Worm (Caenorhabditis elegans): ENCODE data around the gene K11D12.7.

K11D12.7 gene

ce11 chrV:5049333-5049942, 13.2 kb upstream of the K11D12.7 start, which contains the start of the genes pqn-51 and K11D12.14 (continued):
- peak; percentile 92 for TF ChIP-seq unc-86 (tag; optimal IDR thresholded peaks at IDR 0.05)
- TF ChIP-seq pqm-1 (tag; optimal IDR thresholded peaks at IDR 0.05) = no peak
- TF ChIP-seq mab-9 (GFP tag; IDR thresholded peaks at IDR 0.05) = peak; percentile 95
- TF ChIP-seq vab-15 (tag; optimal IDR thresholded peaks at IDR 0.05) = peak; percentile 73
- peak; percentile 91 for TF ChIP-seq C16A3.4 (tag; optimal IDR thresholded peaks at IDR 0.05)
- peak; percentile 98 for TF ChIP-seq tbx-2 (tag; optimal IDR thresholded peaks at IDR 0.05)
- no peak for TF ChIP-seq ceh-90 (tag; optimal IDR thresholded peaks at IDR 0.05)
- peak in 1 of 2 experiments; percentile 88 for TF ChIP-seq mdl-1 (tag; optimal IDR thresholded peaks at IDR 0.05)
- TF ChIP-seq nhr-237 (tag; optimal IDR thresholded peaks at IDR 0.05) = peak; percentile 75
- TF ChIP-seq dpl-1 (GFP tag; optimal IDR thresholded peaks at IDR 0.05) = peak; percentile 94 to 95 (median 94)
- peak; percentile 66 for TF ChIP-seq rnt-1 (tag; optimal IDR thresholded peaks at IDR 0.05)
- peak; percentile 97 for TF ChIP-seq grh-1 (GFP tag; IDR thresholded peaks at IDR 0.05)
- peak; percentile 97 for TF ChIP-seq nhr-77 (tag; optimal IDR thresholded peaks at IDR 0.05)
- peak; percentile 84 for TF ChIP-seq unc-98 (GFP tag; IDR thresholded peaks at IDR 0.05)
- TF ChIP-seq nhr-71 (tag; optimal IDR thresholded peaks at IDR 0.05) = peak; percentile 99
- peak; percentile 85 for TF ChIP-seq sox-4 (tag; optimal IDR thresholded peaks at IDR 0.05)
- peak; percentile 96; the same call in 1 of the 2 replicates for TF ChIP-seq ets-5 (GFP tag; IDR thresholded peaks at IDR 0.05)
- peak; percentile 90 for TF ChIP-seq fkh-10 (GFP tag; optimal IDR thresholded peaks at IDR 0.05)
- no peak for TF ChIP-seq pag-3 (tag; optimal IDR thresholded peaks at IDR 0.05; ENCODE audit: borderline replicate concordance, insufficient read depth)
- peak; percentile 92 for TF ChIP-seq isw-1 (GFP tag; IDR thresholded peaks at IDR 0.05)
- peak; percentile 93 for TF ChIP-seq ztf-4 (tag; optimal IDR thresholded peaks at IDR 0.05)
- TF ChIP-seq lin-13 (GFP tag; optimal IDR thresholded peaks at IDR 0.05) = peak; percentile 91
- TF ChIP-seq pax-3 (tag; optimal IDR thresholded peaks at IDR 0.05) = peak; percentile 91
- no peak for TF ChIP-seq nhr-76 (tag; optimal IDR thresholded peaks at IDR 0.05)
- no peak for TF ChIP-seq nhr-28 (tag; optimal IDR thresholded peaks at IDR 0.05)
- peak; percentile 94 for TF ChIP-seq egl-13 (tag; optimal IDR thresholded peaks at IDR 0.05)
- peak; percentile 93 for TF ChIP-seq ceh-88 (GFP tag; IDR thresholded peaks at IDR 0.05)
- peak; percentile 98 for TF ChIP-seq nhr-19 (GFP tag; conservative IDR thresholded peaks at IDR 0.05)
- TF ChIP-seq nhr-20 (tag; optimal IDR thresholded peaks at IDR 0.05) = peak; percentile 98
- no peak for TF ChIP-seq sptf-1 (tag; optimal IDR thresholded peaks at IDR 0.05)
- peak; percentile 84 for TF ChIP-seq skn-1 (tag; optimal IDR thresholded peaks at IDR 0.05)
- peak; percentile 36 for TF ChIP-seq hpl-2 (GFP tag; optimal IDR thresholded peaks at IDR 0.05)
- no peak for TF ChIP-seq zag-1 (tag; optimal IDR thresholded peaks at IDR 0.05)
- peak; percentile 87 for TF ChIP-seq sup-37 (GFP tag; optimal IDR thresholded peaks at IDR 0.05)
- TF ChIP-seq nhr-84 (tag; optimal IDR thresholded peaks at IDR 0.05) = no peak
- TF ChIP-seq efl-3 (GFP tag; optimal IDR thresholded peaks at IDR 0.05) = no peak
- peak in 4 of 6 experiments; percentile 32 to 84 (median 57) for TF ChIP-seq elt-3 (tag; optimal IDR thresholded peaks at IDR 0.05)
- TF ChIP-seq lin-35 (GFP tag; optimal IDR thresholded peaks at IDR 0.05) = peak; percentile 95 to 96
- TF ChIP-seq ztf-11 (tag; optimal IDR thresholded peaks at IDR 0.05) = peak in 1 of 2 experiments; percentile 60
- TF ChIP-seq nhr-11 (tag; optimal IDR thresholded peaks at IDR 0.05) = peak; percentile 87
- peak; percentile 79 for TF ChIP-seq lir-3 (tag; optimal IDR thresholded peaks at IDR 0.05; ENCODE audit: poor library complexity)
- TF ChIP-seq efl-1 (optimal IDR thresholded peaks at IDR 0.05) = peak; percentile 82 to 95
- TF ChIP-seq efl-1 (GFP tag; optimal IDR thresholded peaks at IDR 0.05 in 1 of 2) = peak; percentile 92 to 99
- TF ChIP-seq alr-1 (tag; optimal IDR thresholded peaks at IDR 0.05; ENCODE audit: borderline replicate concordance) = no peak
- TF ChIP-seq snpc-4 (tag; optimal IDR thresholded peaks at IDR 0.05) = peak; percentile 71
- peak in 1 of 2 experiments; percentile 74 for TF ChIP-seq egl-27 (tag; optimal IDR thresholded peaks at IDR 0.05)
- peak; percentile 97 for TF ChIP-seq snu-23 (GFP tag; optimal IDR thresholded peaks at IDR 0.05)
- TF ChIP-seq lsy-2 (tag; optimal IDR thresholded peaks at IDR 0.05) = peak; percentile 83 to 96
- TF ChIP-seq aly-2 (tag; optimal IDR thresholded peaks at IDR 0.05) = peak; percentile 74
- peak; percentile 81 for TF ChIP-seq lin-15B (tag; optimal IDR thresholded peaks at IDR 0.05)
- TF ChIP-seq ces-1 (GFP tag; optimal IDR thresholded peaks at IDR 0.05) = no peak
- TF ChIP-seq hlh-4 (tag; optimal IDR thresholded peaks at IDR 0.05) = peak; percentile 46

Data from whole organism, L1 larva.